Fruit fly (Drosophila melanogaster) S2 (cell line): ENCODE results near the gene Bub1.

Source experiments
- CG8478 ChIP-seq: fragments of >200 bp; optimal IDR thresholded peaks from 2 replicates; lab custom pipeline; 2018
- CTCF ChIP-seq, 2 experiments: fragments of >200 bp; optimal IDR thresholded peaks; 2 replicates each; lab custom pipeline; 2018

DNA sequence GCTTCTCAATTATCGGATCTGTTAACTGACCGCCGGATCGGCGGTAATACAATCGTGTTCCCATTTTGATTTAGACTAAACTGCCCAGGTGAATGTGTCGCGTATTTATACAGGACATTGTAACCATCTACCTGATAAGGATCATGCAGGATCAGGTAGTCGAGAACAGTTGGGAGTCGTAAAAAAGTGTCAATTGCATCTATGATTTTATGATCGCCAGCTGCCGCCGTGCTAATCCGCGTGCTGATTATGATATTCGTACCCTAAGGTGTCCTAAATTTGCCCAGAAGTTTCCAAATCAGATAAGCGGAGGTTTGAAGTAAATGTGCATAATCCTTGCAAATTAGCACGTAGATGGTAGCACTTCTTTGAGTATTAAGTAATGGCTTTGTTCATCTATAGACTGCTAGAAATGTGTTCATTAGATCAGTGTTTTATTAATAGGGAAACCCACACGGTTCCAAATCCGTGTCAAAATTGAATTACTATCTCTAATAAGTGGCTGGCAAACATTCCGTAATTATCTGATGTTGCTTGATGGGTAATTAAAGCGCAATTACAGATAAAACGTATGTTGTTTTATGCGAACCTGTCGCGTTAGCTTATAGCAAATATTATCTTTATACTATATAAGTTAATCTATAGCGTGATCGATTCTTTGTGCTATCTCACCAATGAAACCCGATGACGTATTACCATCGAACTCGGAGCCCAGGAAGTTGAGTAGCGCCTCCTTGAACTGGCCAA lies 1.2 kb upstream of the Bub1 start:
- TF ChIP-seq CG8478 (lab: Kevin White, UChicago) (no peak), CTCF (optimal IDR thresholded peaks at IDR 0.05; lab: Kevin White, UChicago) (no peak)
